Worm (Caenorhabditis elegans) whole organism, L3 larva: ENCODE results near the gene nrfl-1.

Source experiments
- ZK546.5 ChIP-seq: sonication (generic microtip); optimal IDR thresholded peaks from 2 replicates; lab custom pipeline; 2017; ENCODE audit warnings: missing biosample characterization, missing genetic modification characterization
- ama-1 ChIP-seq: fragments of 150-350 bp; optimal IDR thresholded peaks from 2 replicates; lab custom pipeline; 2018
- elt-1 ChIP-seq: fragments of 150-350 bp; optimal IDR thresholded peaks from 2 replicates; lab custom pipeline; 2014; ENCODE audit warnings: missing biosample characterization, missing genetic modification characterization
- elt-3 ChIP-seq, 3 experiments: fragments of 150-350 bp in 1 of 3; sonication (generic microtip) in 2 of 3; optimal IDR thresholded peaks; 2 replicates in 2 of 3; 4 replicates in 1 of 3; lab custom pipeline; 2014 to 2017; ENCODE audit warnings: missing biosample characterization in 3 of 3, missing genetic modification characterization in 3 of 3
- jun-1 ChIP-seq: fragments of 150-350 bp; optimal IDR thresholded peaks from 2 replicates; lab custom pipeline; 2014; ENCODE audit warnings: missing biosample characterization, missing genetic modification reagents, missing genetic modification characterization
- nhr-67 ChIP-seq: fragments of 150-350 bp; optimal IDR thresholded peaks from 2 replicates; lab custom pipeline; 2014; ENCODE audit warnings: missing biosample characterization, missing genetic modification characterization
- sea-2 ChIP-seq: fragments of 150-350 bp; sonication (generic microtip); optimal IDR thresholded peaks from 4 replicates; lab custom pipeline; 2014; ENCODE audit warnings: missing biosample characterization, missing genetic modification reagents, missing genetic modification characterization
- unc-62 ChIP-seq: fragments of 150-350 bp; sonication (generic microtip); optimal IDR thresholded peaks from 4 replicates; lab custom pipeline; 2014; ENCODE audit warnings: missing biosample characterization, missing genetic modification reagents, missing genetic modification characterization

- TF ChIP-seq ZK546.5 (no peak), elt-3 (tag; optimal IDR thresholded peaks at IDR 0.05; lab: Kevin White, UChicago) (no peak), ama-1 (lab: Kevin White, UChicago) (no peak), sea-2 (GFP tag; lab: Kevin White, UChicago) (no peak), jun-1 (tag; lab: Kevin White, UChicago) (peak; percentile 12), elt-1 (tag; lab: Kevin White, UChicago) (no peak), unc-62 (GFP tag; lab: Kevin White, UChicago) (no peak), nhr-67 (tag; lab: Kevin White, UChicago) (no peak)
Observed at ce11 chrIV:9158969-9159800, 40.3 kb downstream of the nrfl-1 start, which contains the start of gene pcp-3.
